Worm (Caenorhabditis elegans): ENCODE results near the gene Y38C1AA.19.

DNA sequence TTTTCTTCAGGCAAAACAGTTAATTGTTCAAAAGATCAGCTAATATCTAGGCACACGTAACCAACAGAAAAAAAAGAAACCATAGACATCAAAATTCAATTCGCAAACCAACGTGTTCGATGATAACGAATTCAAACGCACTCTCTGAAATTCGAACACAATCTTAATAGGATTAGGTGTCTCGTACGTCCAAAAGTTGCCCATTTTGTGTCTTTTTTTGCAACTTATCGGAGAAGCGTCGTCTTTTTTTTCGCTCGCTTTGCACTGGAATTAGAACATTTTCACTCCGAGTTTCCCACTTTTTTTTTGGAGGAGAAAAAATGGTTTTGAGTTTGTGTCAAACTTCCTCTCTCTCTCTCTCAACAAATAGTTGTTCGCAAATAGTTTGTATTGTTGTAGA, 29.1 kb downstream of the Y38C1AA.19 start:
- TF ChIP-seq gmeb-1 (tag; optimal IDR thresholded peaks at IDR 0.05) (no peak), aly-2 (tag; optimal IDR thresholded peaks at IDR 0.05) (no peak), nhr-237 (tag; optimal IDR thresholded peaks at IDR 0.05) (no peak), blmp-1 (tag; optimal IDR thresholded peaks at IDR 0.05; ENCODE audit: insufficient read depth) (no peak), lin-13 (GFP tag; optimal IDR thresholded peaks at IDR 0.05) (no peak), nhr-21 (tag; optimal IDR thresholded peaks at IDR 0.05) (no peak), snpc-4 (tag; optimal IDR thresholded peaks at IDR 0.05) (no peak), skn-1 (tag; optimal IDR thresholded peaks at IDR 0.05) (no peak), R02D3.7 (tag; optimal IDR thresholded peaks at IDR 0.05) (no peak), fos-1 (tag; optimal IDR thresholded peaks at IDR 0.05) (no peak)

All from whole organism, L2 larva.